Fruit fly (Drosophila melanogaster) whole organism, embryonic: Measurements from ENCODE around the gene cno.

ENCODE experiments used
- Antp ChIP-seq: fragments of 200-800 bp; sonication (Bioruptor generic); optimal IDR thresholded peaks from 3 replicates; lab custom pipeline; 2016; ENCODE audit warnings: missing biosample characterization, missing genetic modification characterization
- Asciz ChIP-seq: fragments of 200-800 bp; sonication (Bioruptor generic); optimal IDR thresholded peaks from 2 replicates; lab custom pipeline; 2017; ENCODE audit warnings: missing biosample characterization, mild to moderate bottlenecking, missing genetic modification characterization, missing genetic modification reagents
- Blimp-1 ChIP-seq: fragments of 200-800 bp; sonication (Bioruptor generic); optimal IDR thresholded peaks from 3 replicates; lab custom pipeline; 2018; ENCODE audit warnings: missing biosample characterization, missing genetic modification characterization, mild to moderate bottlenecking, moderate library complexity, missing genetic modification reagents
- CG10366 ChIP-seq: fragments of 200-800 bp; sonication (Bioruptor generic); IDR thresholded peaks from 2 replicates; pipeline ENCODE4 v1.3.6; 2022; ENCODE audit warnings: missing biosample characterization, missing genetic modification characterization
- CG10565 ChIP-seq: fragments of 200-800 bp; sonication (Bioruptor generic); optimal IDR thresholded peaks from 3 replicates; lab custom pipeline; 2016; ENCODE audit warnings: missing biosample characterization, mild to moderate bottlenecking, missing genetic modification characterization
- CG10979 ChIP-seq: fragments of 200-800 bp; sonication (Bioruptor generic); optimal IDR thresholded peaks from 2 replicates; lab custom pipeline; 2018; ENCODE audit warnings: missing biosample characterization, mild to moderate bottlenecking, missing genetic modification characterization, moderate library complexity
- CG11247 ChIP-seq: fragments of 200-800 bp; sonication (Bioruptor generic); IDR thresholded peaks from 2 replicates; pipeline ENCODE4 v1.3.6; 2022; ENCODE audit warnings: missing biosample characterization, missing genetic modification characterization
- CG13123 ChIP-seq: fragments of 200-800 bp; sonication (Bioruptor generic); optimal IDR thresholded peaks from 2 replicates; lab custom pipeline; 2016; ENCODE audit warnings: missing biosample characterization, missing genetic modification characterization
- CG14050 ChIP-seq: fragments of 200-800 bp; sonication (Bioruptor generic); IDR thresholded peaks from 3 replicates; pipeline ENCODE4 v1.3.6; 2022; ENCODE audit warnings: missing biosample characterization, missing genetic modification characterization
- CG14441 ChIP-seq: fragments of 200-800 bp; sonication (Bioruptor generic); IDR thresholded peaks from 2 replicates; pipeline ENCODE4 v1.3.6; 2022; ENCODE audit warnings: missing biosample characterization, missing genetic modification characterization
- CG15073 ChIP-seq: fragments of 200-800 bp; sonication (Bioruptor generic); optimal IDR thresholded peaks from 2 replicates; lab custom pipeline; 2016; ENCODE audit warnings: missing biosample characterization, missing genetic modification characterization
- CG15514 ChIP-seq: fragments of 200-800 bp; sonication (Bioruptor generic); optimal IDR thresholded peaks from 3 replicates; lab custom pipeline; 2017; ENCODE audit warnings: missing biosample characterization, missing genetic modification characterization, mild to moderate bottlenecking, moderate library complexity, missing genetic modification reagents
- CG15696 ChIP-seq: fragments of 200-800 bp; sonication (Bioruptor generic); optimal IDR thresholded peaks from 2 replicates; lab custom pipeline; 2019; ENCODE audit warnings: missing biosample characterization, mild to moderate bottlenecking, missing genetic modification characterization, moderate library complexity
- CG18599 ChIP-seq: fragments of 200-800 bp; sonication (Bioruptor generic); optimal IDR thresholded peaks from 3 replicates; lab custom pipeline; 2017; ENCODE audit warnings: missing biosample characterization, missing genetic modification characterization, mild to moderate bottlenecking, moderate library complexity, missing genetic modification reagents
- CG2116 ChIP-seq: fragments of 200-800 bp; sonication (Bioruptor generic); optimal IDR thresholded peaks from 3 replicates; lab custom pipeline; 2018; ENCODE audit warnings: missing biosample characterization, mild to moderate bottlenecking, missing genetic modification characterization
- CG2875 ChIP-seq: fragments of 200-800 bp; sonication (Bioruptor generic); optimal IDR thresholded peaks from 2 replicates; lab custom pipeline; 2017; ENCODE audit warnings: missing biosample characterization, mild to moderate bottlenecking, missing genetic modification characterization, missing genetic modification reagents
- CG30431 ChIP-seq: fragments of 200-800 bp; sonication (Bioruptor generic); optimal IDR thresholded peaks from 2 replicates; lab custom pipeline; 2017; ENCODE audit warnings: missing biosample characterization, missing genetic modification characterization
- CG3163 ChIP-seq: fragments of 200-800 bp; sonication (Bioruptor generic); optimal IDR thresholded peaks from 3 replicates; lab custom pipeline; 2016; ENCODE audit warnings: missing biosample characterization, missing genetic modification characterization
- CG3726 ChIP-seq: fragments of 200-800 bp; sonication (Bioruptor generic); IDR thresholded peaks from 3 replicates; pipeline ENCODE4, ENCODE4 v1.3.6; 2022; ENCODE audit warnings: missing biosample characterization, missing genetic modification characterization
- CG6654 ChIP-seq: fragments of 200-800 bp; sonication (Bioruptor generic); optimal IDR thresholded peaks from 2 replicates; lab custom pipeline; 2017; ENCODE audit warnings: missing biosample characterization, mild to moderate bottlenecking, missing genetic modification characterization
- CG7556 ChIP-seq: fragments of 200-800 bp; sonication (Bioruptor generic); optimal IDR thresholded peaks from 2 replicates; lab custom pipeline; 2017; ENCODE audit warnings: missing biosample characterization, mild to moderate bottlenecking, missing genetic modification characterization
- CG7987 ChIP-seq: fragments of 200-800 bp; sonication (Bioruptor generic); optimal IDR thresholded peaks from 2 replicates; lab custom pipeline; 2018; ENCODE audit warnings: missing biosample characterization, mild to moderate bottlenecking, missing genetic modification characterization, moderate library complexity
- CG8478 ChIP-seq: fragments of >200 bp; optimal IDR thresholded peaks from 2 replicates; lab custom pipeline; 2018
- Chrac-16 ChIP-seq: fragments of 200-800 bp; sonication (Bioruptor generic); optimal IDR thresholded peaks from 3 replicates; lab custom pipeline; 2016; ENCODE audit warnings: missing biosample characterization, missing genetic modification characterization
- D19B ChIP-seq: fragments of 200-800 bp; sonication (Bioruptor generic); optimal IDR thresholded peaks from 2 replicates; lab custom pipeline; 2017; ENCODE audit warnings: missing biosample characterization, mild to moderate bottlenecking, missing genetic modification characterization
- Dip3 ChIP-seq: fragments of 200-800 bp; sonication (Bioruptor generic); optimal IDR thresholded peaks from 3 replicates; lab custom pipeline; 2016; ENCODE audit warnings: missing biosample characterization, missing genetic modification characterization
- E2f1 ChIP-seq: fragments of 200-800 bp; sonication (Bioruptor generic); IDR thresholded peaks from 2 replicates; pipeline ENCODE4 v1.3.6; 2022; ENCODE audit warnings: missing biosample characterization, missing genetic modification characterization
- H2.0 ChIP-seq: fragments of 200-800 bp; sonication (Bioruptor generic); IDR thresholded peaks from 2 replicates; pipeline ENCODE4 v1.3.6; 2022; ENCODE audit warnings: missing biosample characterization, missing genetic modification characterization
- Hr39 ChIP-seq: fragments of >200 bp; optimal IDR thresholded peaks from 2 replicates; lab custom pipeline; 2017
- Lim3 ChIP-seq: fragments of 200-800 bp; sonication (Bioruptor generic); IDR thresholded peaks from 2 replicates; pipeline ENCODE4 v1.3.6; 2022; ENCODE audit warnings: missing biosample characterization, missing genetic modification characterization
- Oli ChIP-seq: fragments of 200-800 bp; sonication (Bioruptor generic); optimal IDR thresholded peaks from 2 replicates; lab custom pipeline; 2018; ENCODE audit warnings: missing biosample characterization, mild to moderate bottlenecking, missing genetic modification characterization, moderate library complexity
- PHDP ChIP-seq: fragments of 200-800 bp; sonication (Bioruptor generic); optimal IDR thresholded peaks from 3 replicates; lab custom pipeline; 2018; ENCODE audit warnings: missing biosample characterization, mild to moderate bottlenecking, missing genetic modification characterization, moderate library complexity
- Pdp1 ChIP-seq, 2 experiments: fragments of 200-800 bp; sonication (Bioruptor generic); optimal IDR thresholded peaks; 3 replicates each; lab custom pipeline; 2016; ENCODE audit warnings: missing biosample characterization in 2 of 2, missing genetic modification characterization in 2 of 2, mild to moderate bottlenecking in 1 of 2, moderate library complexity in 1 of 2
- Rx ChIP-seq: fragments of 200-800 bp; sonication (Bioruptor generic); IDR thresholded peaks from 2 replicates; pipeline ENCODE4 v1.3.6; 2022; ENCODE audit warnings: missing biosample characterization, missing genetic modification characterization
- Scr ChIP-seq: fragments of 200-800 bp; sonication (Bioruptor generic); IDR thresholded peaks from 2 replicates; pipeline ENCODE4 v1.3.6; 2022; ENCODE audit warnings: missing biosample characterization, missing genetic modification characterization; ENCODE audit not compliant: partially characterized antibody
- Sox100B ChIP-seq: fragments of 200-800 bp; sonication (Bioruptor generic); optimal IDR thresholded peaks from 3 replicates; lab custom pipeline; 2018; ENCODE audit warnings: missing biosample characterization, mild to moderate bottlenecking, missing genetic modification characterization
- ac ChIP-seq: fragments of 200-800 bp; sonication (Bioruptor generic); optimal IDR thresholded peaks from 3 replicates; lab custom pipeline; 2017; ENCODE audit warnings: missing biosample characterization, mild to moderate bottlenecking, missing genetic modification characterization
- ara ChIP-seq: fragments of 200-800 bp; sonication (Bioruptor generic); IDR thresholded peaks from 2 replicates; pipeline ENCODE4 v1.3.6; 2022; ENCODE audit warnings: missing biosample characterization, missing genetic modification characterization
- cg ChIP-seq: fragments of 200-800 bp; sonication (Bioruptor generic); optimal IDR thresholded peaks from 3 replicates; lab custom pipeline; 2019; ENCODE audit warnings: missing biosample characterization, mild to moderate bottlenecking, missing genetic modification characterization, moderate library complexity
- disco-r ChIP-seq: fragments of 200-800 bp; sonication (Bioruptor generic); optimal IDR thresholded peaks from 2 replicates; lab custom pipeline; 2016; ENCODE audit warnings: missing biosample characterization, missing genetic modification characterization
- gsb-n ChIP-seq: fragments of 200-800 bp; sonication (Bioruptor generic); optimal IDR thresholded peaks from 3 replicates; lab custom pipeline; 2018; ENCODE audit warnings: missing biosample characterization, mild to moderate bottlenecking, missing genetic modification characterization
- inv ChIP-seq: fragments of 200-800 bp; sonication (Bioruptor generic); IDR thresholded peaks from 2 replicates; pipeline ENCODE4 v1.3.6; 2022; ENCODE audit warnings: missing biosample characterization, missing genetic modification characterization; ENCODE audit not compliant: partially characterized antibody
- kni ChIP-seq: fragments of 200-800 bp; sonication (Bioruptor generic); optimal IDR thresholded peaks from 3 replicates; lab custom pipeline; 2017; ENCODE audit warnings: mild to moderate bottlenecking, missing biosample characterization, missing genetic modification reagents, missing genetic modification characterization
- knrl ChIP-seq: fragments of 200-800 bp; sonication (Bioruptor generic); IDR thresholded peaks from 3 replicates; pipeline ENCODE4 v1.3.6; 2022; ENCODE audit warnings: missing biosample characterization, missing genetic modification characterization; ENCODE audit not compliant: partially characterized antibody
- mld ChIP-seq: fragments of 200-800 bp; sonication (Bioruptor generic); IDR thresholded peaks from 3 replicates; pipeline ENCODE4 v1.3.6; 2022; ENCODE audit warnings: missing biosample characterization, missing genetic modification characterization; ENCODE audit not compliant: partially characterized antibody
- pnt ChIP-seq: fragments of 200-800 bp; sonication (Bioruptor generic); optimal IDR thresholded peaks from 3 replicates; lab custom pipeline; 2016; ENCODE audit warnings: missing biosample characterization, missing genetic modification characterization
- run ChIP-seq: fragments of 200-800 bp; sonication (Bioruptor generic); optimal IDR thresholded peaks from 3 replicates; lab custom pipeline; 2018; ENCODE audit warnings: missing biosample characterization, mild to moderate bottlenecking, missing genetic modification characterization
- sc ChIP-seq, 3 experiments: fragments of >200 bp in 2 of 3; fragments of 200-800 bp in 1 of 3; sonication (Bioruptor generic) in 1 of 3; optimal IDR thresholded peaks; 2 replicates in 2 of 3; 3 replicates in 1 of 3; lab custom pipeline; 2017; ENCODE audit warnings: mild to moderate bottlenecking in 1 of 3, missing biosample characterization in 1 of 3, missing genetic modification characterization in 1 of 3, missing genetic modification reagents in 1 of 3
- sima ChIP-seq: fragments of 200-800 bp; sonication (Bioruptor generic); optimal IDR thresholded peaks from 2 replicates; lab custom pipeline; 2016; ENCODE audit warnings: missing biosample characterization, missing genetic modification characterization
- vfl ChIP-seq: fragments of 200-800 bp; sonication (Bioruptor generic); optimal IDR thresholded peaks from 2 replicates; lab custom pipeline; 2016; ENCODE audit warnings: missing biosample characterization, missing genetic modification characterization

The cno gene

dm6 chr3R:5251243-5251865 lies 34.1 kb upstream of the cno start, which contains the start of gene CtsF (continued):
- TF ChIP-seq vfl (GFP tag; lab: Kevin White, UChicago) (no peak), CG3163 (GFP tag; lab: Kevin White, UChicago) (no peak), CG7556 (GFP tag; lab: Kevin White, UChicago) (peak; percentile 6), Hr39 (no peak), CG2875 (GFP tag; lab: Kevin White, UChicago) (no peak), Asciz (GFP tag; lab: Kevin White, UChicago) (no peak), H2.0 (GFP tag; lab: Robert Waterston, UW) (no peak), PHDP (no peak), CG15514 (peak; percentile 89), ac (GFP tag; lab: Kevin White, UChicago) (no peak), CG14441 (GFP tag; lab: Robert Waterston, UW) (no peak), Blimp-1 (GFP tag; lab: Kevin White, UChicago) (no peak), CG11247 (GFP tag; lab: Robert Waterston, UW) (peak; percentile 32; the same call in 1 of the 2 replicates), disco-r (GFP tag; lab: Kevin White, UChicago) (peak; percentile 4), CG7987 (GFP tag; lab: Kevin White, UChicago) (peak; percentile 25), inv (GFP tag; lab: Robert Waterston, UW) (peak; percentile 98), CG10979 (no peak), CG14050 (no peak), CG18599 (GFP tag; lab: Kevin White, UChicago) (peak; percentile 55), Pdp1 (GFP tag; optimal IDR thresholded peaks at IDR 0.05; lab: Kevin White, UChicago) (no peak), sima (GFP tag; lab: Kevin White, UChicago) (no peak), CG30431 (GFP tag; lab: Kevin White, UChicago) (no peak), CG13123 (GFP tag; lab: Kevin White, UChicago) (no peak), cg (GFP tag; lab: Kevin White, UChicago) (peak; percentile 98), CG15073 (no peak), sc (optimal IDR thresholded peaks at IDR 0.05; lab: Kevin White, UChicago) (no peak), sc (GFP tag; optimal IDR thresholded peaks at IDR 0.05; lab: Kevin White, UChicago) (no peak), Dip3 (GFP tag; lab: Kevin White, UChicago) (no peak), E2f1 (GFP tag; lab: Robert Waterston, UW) (no peak), CG10565 (GFP tag; lab: Kevin White, UChicago) (no peak), pnt (GFP tag; lab: Kevin White, UChicago) (no peak), Antp (GFP tag; lab: Kevin White, UChicago) (peak; percentile 39), CG10366 (GFP tag; lab: Robert Waterston, UW) (no peak), Sox100B (GFP tag; lab: Kevin White, UChicago) (no peak), Rx (no peak), mld (GFP tag; lab: Robert Waterston, UW) (peak; percentile 99), CG15696 (tag; lab: Kevin White, UChicago) (no peak), knrl (peak; percentile 97), CG8478 (lab: Kevin White, UChicago) (peak; percentile 93), ara (GFP tag; lab: Robert Waterston, UW) (no peak), gsb-n (peak; percentile 6), run (tag; lab: Kevin White, UChicago) (peak; percentile 47), CG6654 (GFP tag; lab: Kevin White, UChicago) (no peak), D19B (GFP tag; lab: Kevin White, UChicago) (no peak), kni (peak; percentile 74), Scr (peak; percentile 98), CG2116 (GFP tag; lab: Kevin White, UChicago) (peak; percentile 86), Lim3 (GFP tag; lab: Robert Waterston, UW) (no peak), CG3726 (GFP tag; lab: Robert Waterston, UW) (no peak), Oli (tag; lab: Kevin White, UChicago) (no peak), Chrac-16 (GFP tag; lab: Kevin White, UChicago) (no peak)
